Fruit fly (Drosophila melanogaster): ENCODE results near the gene CG13280.

DNA sequence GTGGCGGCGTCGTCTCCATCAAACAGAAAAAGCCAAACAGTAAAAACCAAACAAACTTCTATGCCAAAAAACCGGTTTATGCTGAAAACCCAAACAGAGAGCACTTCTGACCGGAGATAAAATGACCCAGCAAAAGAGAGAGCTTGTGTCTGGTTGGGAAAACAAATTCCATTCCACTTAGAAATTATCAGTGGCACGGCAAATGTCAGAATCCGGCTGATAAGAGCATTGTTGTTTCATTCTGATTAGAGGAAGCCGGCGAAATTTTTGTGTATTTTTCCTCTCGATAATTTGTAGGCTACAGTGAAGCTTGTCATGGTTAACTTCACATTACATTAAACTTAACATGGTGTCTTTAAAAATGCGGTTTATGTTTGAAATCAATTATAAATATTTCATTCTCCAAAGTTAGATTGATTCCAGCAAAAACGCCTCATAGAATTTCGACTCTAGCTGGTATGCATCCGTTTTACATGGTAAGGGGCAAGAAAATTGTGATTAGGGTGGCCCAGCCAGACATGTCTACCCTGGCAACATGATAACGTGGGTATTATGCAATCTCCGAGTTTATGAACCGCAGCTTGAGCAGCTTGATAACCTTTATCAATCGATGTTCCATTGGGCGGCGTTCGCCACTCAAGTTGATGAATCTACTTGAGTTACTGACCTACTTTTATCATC is 3.3 kb downstream of the CG13280 start:
- TF ChIP-seq CG18619 (GFP tag; optimal IDR thresholded peaks at IDR 0.05) (no peak), CG30403 (GFP tag; optimal IDR thresholded peaks at IDR 0.05) (peak; percentile 8), Fer2 (tag; optimal IDR thresholded peaks at IDR 0.05) (no peak), CG32532 (GFP tag; IDR thresholded peaks at IDR 0.05) (peak; percentile 22; the same call in 1 of the 2 replicates), Hr3 (GFP tag; optimal IDR thresholded peaks at IDR 0.05) (peak; percentile 3), psq (GFP tag; optimal IDR thresholded peaks at IDR 0.05) (no peak), da (GFP tag; optimal IDR thresholded peaks at IDR 0.05) (no peak), sug (tag; optimal IDR thresholded peaks at IDR 0.05) (peak; percentile 37), sima (GFP tag; optimal IDR thresholded peaks at IDR 0.05) (no peak), gsb-n (tag; optimal IDR thresholded peaks at IDR 0.05) (no peak), CG1603 (tag; optimal IDR thresholded peaks at IDR 0.05) (peak; percentile 40), Fer1 (GFP tag; optimal IDR thresholded peaks at IDR 0.05) (no peak), CG13775 (GFP tag; optimal IDR thresholded peaks at IDR 0.05) (no peak), odd (GFP tag; optimal IDR thresholded peaks at IDR 0.05) (no peak)

All from whole organism, embryonic.